Fruit fly (Drosophila melanogaster): ENCODE data around the gene ATPsynB.

Gene ATPsynB

DNA sequence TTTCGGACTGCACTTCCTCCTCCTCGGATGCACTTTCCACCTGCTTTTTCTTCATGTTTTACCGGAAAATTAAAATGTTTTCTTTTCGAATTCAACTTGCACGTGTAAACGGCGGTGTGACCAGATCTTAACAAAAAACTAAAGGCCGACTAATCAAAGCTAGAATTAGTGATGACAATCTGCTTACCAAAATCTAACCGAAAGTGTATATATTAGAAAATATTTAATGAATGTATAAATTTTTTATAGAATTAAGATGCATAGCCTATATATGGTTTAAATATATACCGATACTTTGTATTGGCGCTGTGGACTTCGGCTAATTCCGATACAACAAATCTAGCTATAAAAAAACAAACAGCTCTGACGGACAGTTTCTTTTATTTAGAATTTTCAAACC lies 10.9 kb upstream of the ATPsynB start, which contains the start of the genes CG18178 and CG14174:
TSS of gene CG18178 (minus strand) at position 216 of the 400 bp plus-strand sequence.
TSS of gene CG14174 (plus strand) at position 400 of the 400 bp plus-strand sequence.
- TF ChIP-seq Snoo (tag; optimal IDR thresholded peaks at IDR 0.05) (peak; percentile 50), fd96Ca (GFP tag; IDR thresholded peaks at IDR 0.05) (no peak), CG8159 (tag; optimal IDR thresholded peaks at IDR 0.05) (peak; percentile 75), EcR (GFP tag; optimal IDR thresholded peaks at IDR 0.05) (no peak), CG8301 (tag; optimal IDR thresholded peaks at IDR 0.05) (no peak), CG4496 (GFP tag; IDR thresholded peaks at IDR 0.05) (peak; percentile 37; the same call in 2 of the 3 replicates), rn (GFP tag; IDR thresholded peaks at IDR 0.05) (no peak), CG13204 (GFP tag; optimal IDR thresholded peaks at IDR 0.05) (no peak), CG17806 (tag; optimal IDR thresholded peaks at IDR 0.05) (peak; percentile 36), Pif1A (GFP tag; optimal IDR thresholded peaks at IDR 0.05) (no peak), CG32121 (GFP tag; IDR thresholded peaks at IDR 0.05) (peak; percentile 25; the same call in 1 of the 2 replicates), gl (tag; optimal IDR thresholded peaks at IDR 0.05) (no peak), CG34367 (tag; optimal IDR thresholded peaks at IDR 0.05) (peak; percentile 25), Pif1B (GFP tag; optimal IDR thresholded peaks at IDR 0.05) (no peak), Ets98B (GFP tag; IDR thresholded peaks at IDR 0.05) (0 out of 2 replicates have a peak, but pooled peaks have one; percentile 15), CG9948 (tag; optimal IDR thresholded peaks at IDR 0.05) (peak; percentile 47), CG14655 (GFP tag; optimal IDR thresholded peaks at IDR 0.05) (no peak), CG12605 (GFP tag; IDR thresholded peaks at IDR 0.05) (peak; percentile 48; the same call in 1 of the 2 replicates), D1 (tag; optimal IDR thresholded peaks at IDR 0.05) (no peak), CG15710 (tag; optimal IDR thresholded peaks at IDR 0.05) (peak; percentile 73), CG10348 (GFP tag; IDR thresholded peaks at IDR 0.05) (no peak)

dm6 chr3L:9720102-9720501 lies 9.7 kb upstream of the ATPsynB start:
- TF ChIP-seq D1 (tag; optimal IDR thresholded peaks at IDR 0.05) (no peak), CG13204 (GFP tag; optimal IDR thresholded peaks at IDR 0.05) (no peak), CG4496 (GFP tag; IDR thresholded peaks at IDR 0.05) (no peak), CG10348 (GFP tag; IDR thresholded peaks at IDR 0.05) (no peak), CG8159 (tag; optimal IDR thresholded peaks at IDR 0.05) (no peak), Snoo (tag; optimal IDR thresholded peaks at IDR 0.05) (no peak), rn (GFP tag; IDR thresholded peaks at IDR 0.05) (no peak), Pif1A (GFP tag; optimal IDR thresholded peaks at IDR 0.05) (no peak), CG32121 (GFP tag; IDR thresholded peaks at IDR 0.05) (no peak), CG34367 (tag; optimal IDR thresholded peaks at IDR 0.05) (no peak), CG8301 (tag; optimal IDR thresholded peaks at IDR 0.05) (no peak), CG14655 (GFP tag; optimal IDR thresholded peaks at IDR 0.05) (no peak), CG9948 (tag; optimal IDR thresholded peaks at IDR 0.05) (no peak), EcR (GFP tag; optimal IDR thresholded peaks at IDR 0.05) (no peak), gl (tag; optimal IDR thresholded peaks at IDR 0.05) (no peak)

DNA sequence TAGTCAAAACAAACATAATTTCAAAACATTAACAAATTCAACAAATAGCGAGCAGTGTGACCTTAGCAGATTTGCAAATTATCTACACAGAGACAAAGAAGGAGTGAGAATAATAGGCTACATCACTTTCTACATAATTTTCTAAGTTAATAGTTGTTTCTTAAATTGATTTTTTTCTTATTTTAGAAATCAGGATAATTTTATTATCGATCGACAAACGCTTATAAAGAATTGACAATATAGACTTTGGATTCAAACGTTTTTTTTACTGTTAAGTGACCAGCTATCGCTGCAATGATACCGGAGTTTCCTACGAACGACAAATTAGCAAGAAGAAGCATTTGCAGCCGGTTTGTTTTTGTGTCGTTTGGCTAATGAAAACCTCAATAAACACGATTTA lies 6.7 kb upstream of the ATPsynB start, which contains the start of the genes nbs and defl:
TSS of gene nbs (minus strand) at position 87 of the 400 bp plus-strand sequence.
TSS of gene defl (plus strand) at position 316 of the 400 bp plus-strand sequence.
- TF ChIP-seq Pif1A (GFP tag; optimal IDR thresholded peaks at IDR 0.05): no peak
- TF ChIP-seq CG4496 (GFP tag; IDR thresholded peaks at IDR 0.05): peak; percentile 79
- TF ChIP-seq Snoo (tag; optimal IDR thresholded peaks at IDR 0.05): peak; percentile 60
- peak; percentile 65; the same call in 1 of the 2 replicates for TF ChIP-seq CG32121 (GFP tag; IDR thresholded peaks at IDR 0.05)
- TF ChIP-seq EcR (GFP tag; optimal IDR thresholded peaks at IDR 0.05): no peak
- TF ChIP-seq gl (tag; optimal IDR thresholded peaks at IDR 0.05): peak; percentile 12
- TF ChIP-seq CG17806 (tag; optimal IDR thresholded peaks at IDR 0.05): peak; percentile 45
- TF ChIP-seq CG9948 (tag; optimal IDR thresholded peaks at IDR 0.05): peak; percentile 28
- peak; percentile 50; the same call in 1 of the 2 replicates for TF ChIP-seq Ets98B (GFP tag; IDR thresholded peaks at IDR 0.05)
- peak; percentile 59 for TF ChIP-seq CG15710 (tag; optimal IDR thresholded peaks at IDR 0.05)
- TF ChIP-seq CG8159 (tag; optimal IDR thresholded peaks at IDR 0.05): peak; percentile 56

dm6 chr3L:9726707-9727106 lies 3.1 kb upstream of the ATPsynB start, which contains the start of gene Naa60:
TSS of gene Naa60 (plus strand) at chr3L:9726895.
- TF ChIP-seq CG34367 (tag; optimal IDR thresholded peaks at IDR 0.05): no peak
- TF ChIP-seq CG8159 (tag; optimal IDR thresholded peaks at IDR 0.05): peak; percentile 50

DNA sequence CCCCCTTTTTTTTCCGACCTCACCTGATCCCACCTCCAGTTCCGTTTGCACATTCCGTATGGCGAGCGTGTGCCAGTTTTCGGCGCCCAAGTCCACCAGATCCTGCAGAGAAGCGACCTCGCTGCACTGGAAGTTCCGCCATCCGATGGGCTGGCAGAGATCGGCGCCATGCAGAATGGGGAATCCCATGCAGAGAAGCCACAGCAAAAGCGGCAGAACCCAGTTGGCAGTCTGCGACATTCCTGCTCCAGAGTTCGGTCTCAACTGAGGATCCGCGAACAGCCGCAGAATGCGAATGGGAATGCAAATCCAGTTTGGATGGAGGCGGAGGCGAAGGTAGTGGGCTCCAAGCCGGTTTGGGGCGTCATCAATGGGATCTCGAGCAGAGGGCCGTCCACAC lies 3.8 kb downstream of the ATPsynB start, which contains the start of gene CG6749:
TSS of gene CG6749 (minus strand) at position 245 of the 400 bp plus-strand sequence.
- TF ChIP-seq CG17806 (tag; optimal IDR thresholded peaks at IDR 0.05) (no peak), fd96Ca (GFP tag; IDR thresholded peaks at IDR 0.05) (0 out of 3 replicates have a peak, but pooled peaks have one; percentile 25)

DNA sequence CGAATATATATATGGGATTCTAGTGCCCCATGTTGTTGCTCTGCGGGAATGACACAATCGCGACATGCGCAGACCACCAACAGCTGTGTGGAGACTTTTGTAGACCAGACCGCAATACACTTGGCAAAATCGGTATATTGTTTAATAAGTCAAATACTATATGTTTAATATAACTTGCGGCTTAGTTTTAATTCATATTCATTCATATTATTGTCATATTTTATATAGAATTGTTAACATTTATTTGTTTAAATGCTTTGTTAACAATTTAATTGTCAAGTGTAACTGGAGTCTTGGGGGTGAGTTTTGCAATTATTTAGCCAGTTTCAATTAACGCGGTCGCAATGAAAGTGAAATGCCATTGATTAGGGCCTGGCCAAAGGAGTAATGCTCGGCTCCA lies 9.8 kb downstream of the ATPsynB start:
- no peak for TF ChIP-seq CG10348 (GFP tag; IDR thresholded peaks at IDR 0.05)
- TF ChIP-seq Pif1B (GFP tag; optimal IDR thresholded peaks at IDR 0.05): peak; percentile 15
- peak; percentile 27 for TF ChIP-seq CG8301 (tag; optimal IDR thresholded peaks at IDR 0.05)
- peak; percentile 25 for TF ChIP-seq CG17806 (tag; optimal IDR thresholded peaks at IDR 0.05)
- TF ChIP-seq CG9948 (tag; optimal IDR thresholded peaks at IDR 0.05): peak; percentile 25
- no peak for TF ChIP-seq CG34367 (tag; optimal IDR thresholded peaks at IDR 0.05)
- TF ChIP-seq CG32121 (GFP tag; IDR thresholded peaks at IDR 0.05): peak; percentile 43; the same call in 1 of the 2 replicates
- peak; percentile 63; the same call in 2 of the 3 replicates for TF ChIP-seq CG4496 (GFP tag; IDR thresholded peaks at IDR 0.05)
- peak; percentile 41 for TF ChIP-seq Pif1A (GFP tag; optimal IDR thresholded peaks at IDR 0.05)
- TF ChIP-seq CG15710 (tag; optimal IDR thresholded peaks at IDR 0.05): no peak
- TF ChIP-seq CG8159 (tag; optimal IDR thresholded peaks at IDR 0.05): peak; percentile 55
- TF ChIP-seq Ets98B (GFP tag; IDR thresholded peaks at IDR 0.05): peak; percentile 45; the same call in 1 of the 2 replicates
- TF ChIP-seq CG13204 (GFP tag; optimal IDR thresholded peaks at IDR 0.05): no peak
- TF ChIP-seq EcR (GFP tag; optimal IDR thresholded peaks at IDR 0.05): no peak
- TF ChIP-seq fd96Ca (GFP tag; IDR thresholded peaks at IDR 0.05): no peak
- no peak for TF ChIP-seq rn (GFP tag; IDR thresholded peaks at IDR 0.05)
- TF ChIP-seq gl (tag; optimal IDR thresholded peaks at IDR 0.05): no peak
- TF ChIP-seq CG12605 (GFP tag; IDR thresholded peaks at IDR 0.05): 0 out of 2 replicates have a peak, but pooled peaks have one; percentile 17
- no peak for TF ChIP-seq D1 (tag; optimal IDR thresholded peaks at IDR 0.05)
- TF ChIP-seq Snoo (tag; optimal IDR thresholded peaks at IDR 0.05): peak; percentile 7
- peak; percentile 33 for TF ChIP-seq CG14655 (GFP tag; optimal IDR thresholded peaks at IDR 0.05)
